Fruit fly (Drosophila melanogaster): ENCODE measurements around the gene kek6.

kek6 gene

DNA sequence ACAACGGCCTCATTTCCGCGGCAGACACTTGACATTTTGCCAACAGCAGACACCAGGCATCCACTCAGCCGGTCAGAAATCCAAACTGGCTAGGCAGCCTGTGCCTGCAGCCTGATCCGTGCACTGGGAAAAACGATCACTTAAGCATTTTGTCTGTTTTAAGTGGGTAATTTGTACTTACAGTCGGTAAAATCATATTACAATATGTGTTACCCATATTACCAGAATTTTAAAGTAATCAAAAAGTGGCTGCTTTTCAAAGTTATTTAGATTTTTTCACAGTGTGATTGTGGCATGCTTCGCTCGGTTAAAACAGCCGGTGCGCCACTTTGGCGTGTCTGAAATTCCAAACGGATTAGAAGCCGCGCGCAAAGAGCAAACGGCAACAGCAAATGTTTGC lies 58.8 kb downstream of the kek6 start:
- TF ChIP-seq CG32264 (GFP tag; optimal IDR thresholded peaks at IDR 0.05) (peak; percentile 17), Dfd (GFP tag; optimal IDR thresholded peaks at IDR 0.05) (no peak), br (GFP tag; optimal IDR thresholded peaks at IDR 0.05) (peak; percentile 76), Rel (GFP tag; optimal IDR thresholded peaks at IDR 0.05) (no peak), Rel (tag; optimal IDR thresholded peaks at IDR 0.05) (no peak), psq (GFP tag; optimal IDR thresholded peaks at IDR 0.05) (peak; percentile 68), GATAd (GFP tag; optimal IDR thresholded peaks at IDR 0.05) (no peak), CrebA (GFP tag; optimal IDR thresholded peaks at IDR 0.05; ENCODE audit: borderline replicate concordance) (no peak), tai (GFP tag; optimal IDR thresholded peaks at IDR 0.05) (no peak), N (GFP tag; optimal IDR thresholded peaks at IDR 0.05) (no peak), sv (GFP tag; optimal IDR thresholded peaks at IDR 0.05) (no peak), Hnf4 (GFP tag; optimal IDR thresholded peaks at IDR 0.05) (peak; percentile 80), Myc (optimal IDR thresholded peaks at IDR 0.05) (no peak), usp (GFP tag; optimal IDR thresholded peaks at IDR 0.05) (no peak), Hr83 (GFP tag; optimal IDR thresholded peaks at IDR 0.05; ENCODE audit: poor library complexity, severe bottlenecking) (no peak), Dif (GFP tag; optimal IDR thresholded peaks at IDR 0.05; ENCODE audit: partially characterized antibody) (no peak), foxo (GFP tag; optimal IDR thresholded peaks at IDR 0.05) (peak; percentile 18 to 83), rgr (GFP tag; optimal IDR thresholded peaks at IDR 0.05) (peak; percentile 84), ey (GFP tag; optimal IDR thresholded peaks at IDR 0.05) (peak; percentile 84), CG9705 (GFP tag; optimal IDR thresholded peaks at IDR 0.05) (no peak), brk (GFP tag; optimal IDR thresholded peaks at IDR 0.05) (no peak), Sp1 (GFP tag; optimal IDR thresholded peaks at IDR 0.05) (peak; percentile 71), OdsH (GFP tag; optimal IDR thresholded peaks at IDR 0.05) (peak; percentile 80), Jra (GFP tag; optimal IDR thresholded peaks at IDR 0.05) (peak; percentile 37), dsf (GFP tag; optimal IDR thresholded peaks at IDR 0.05; ENCODE audit: borderline replicate concordance) (no peak), jim (GFP tag; optimal IDR thresholded peaks at IDR 0.05) (no peak), sage (GFP tag; optimal IDR thresholded peaks at IDR 0.05) (peak; percentile 25), Hr78 (GFP tag; optimal IDR thresholded peaks at IDR 0.05) (no peak), dmrt93B (GFP tag; optimal IDR thresholded peaks at IDR 0.05) (peak; percentile 51), h (GFP tag; optimal IDR thresholded peaks at IDR 0.05) (peak; percentile 81), Mio (GFP tag; optimal IDR thresholded peaks at IDR 0.05) (no peak), lola (GFP tag; optimal IDR thresholded peaks at IDR 0.05) (no peak), pan (optimal IDR thresholded peaks at IDR 0.05) (no peak), fru (GFP tag; optimal IDR thresholded peaks at IDR 0.05) (peak; percentile 85), HLH106 (tag; optimal IDR thresholded peaks at IDR 0.05) (peak; percentile 74), woc (GFP tag; optimal IDR thresholded peaks at IDR 0.05) (peak; percentile 64), dl (GFP tag; optimal IDR thresholded peaks at IDR 0.05; ENCODE audit: insufficient read depth in 1 of 2, partially characterized antibody in 2 of 2) (no peak)

DNA sequence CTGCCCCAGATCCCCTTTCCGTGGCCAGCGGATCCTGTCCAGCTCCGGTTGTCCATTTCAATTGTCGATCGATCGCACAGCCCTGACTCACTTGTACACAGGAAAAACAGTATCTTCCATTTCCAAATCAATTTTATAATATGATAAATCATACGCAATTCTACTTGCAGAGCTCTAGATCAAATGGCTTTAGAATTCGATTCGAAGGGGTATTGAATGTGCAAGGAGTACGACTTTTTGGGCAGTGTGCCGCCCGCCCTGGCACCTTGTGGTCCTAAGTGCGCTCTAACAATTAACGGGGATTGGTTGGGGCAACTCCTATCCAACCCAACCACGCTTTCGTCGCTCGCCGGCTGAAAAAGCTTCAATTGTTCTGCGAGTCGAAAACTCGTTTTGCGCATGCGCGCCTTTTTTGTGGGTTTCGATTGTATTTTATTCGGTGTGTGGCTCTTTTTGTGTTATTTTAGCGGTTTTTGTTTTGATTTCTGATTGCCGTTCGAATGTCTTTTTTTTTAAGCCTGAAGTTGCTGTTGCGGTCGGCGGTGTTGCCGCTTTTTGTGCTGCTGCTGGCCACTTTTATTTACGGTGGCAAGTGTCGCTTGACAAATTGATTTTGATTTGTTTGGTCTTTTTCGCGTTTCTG lies 60.3 kb downstream of the kek6 start:
- peak; percentile 60 for TF ChIP-seq sage (GFP tag; optimal IDR thresholded peaks at IDR 0.05)
- TF ChIP-seq Rel (GFP tag; optimal IDR thresholded peaks at IDR 0.05): peak; percentile 44
- no peak for TF ChIP-seq Rel (tag; optimal IDR thresholded peaks at IDR 0.05)
- TF ChIP-seq Hr83 (GFP tag; optimal IDR thresholded peaks at IDR 0.05; ENCODE audit: poor library complexity, severe bottlenecking): no peak
- TF ChIP-seq psq (GFP tag; optimal IDR thresholded peaks at IDR 0.05): peak; percentile 78
- no peak for TF ChIP-seq pan (optimal IDR thresholded peaks at IDR 0.05)
- TF ChIP-seq jim (GFP tag; optimal IDR thresholded peaks at IDR 0.05): no peak
- TF ChIP-seq OdsH (GFP tag; optimal IDR thresholded peaks at IDR 0.05): peak; percentile 61
- peak in 1 of 2 experiments; percentile 48 for TF ChIP-seq foxo (GFP tag; optimal IDR thresholded peaks at IDR 0.05)
- TF ChIP-seq Hnf4 (GFP tag; optimal IDR thresholded peaks at IDR 0.05): peak; percentile 15
- no peak for TF ChIP-seq Abd-B (GFP tag; optimal IDR thresholded peaks at IDR 0.05)
- no peak for TF ChIP-seq GATAd (GFP tag; optimal IDR thresholded peaks at IDR 0.05)
- peak; percentile 38 for TF ChIP-seq HLH106 (tag; optimal IDR thresholded peaks at IDR 0.05)
- no peak for TF ChIP-seq CrebA (GFP tag; optimal IDR thresholded peaks at IDR 0.05; ENCODE audit: borderline replicate concordance)
- TF ChIP-seq Dif (GFP tag; optimal IDR thresholded peaks at IDR 0.05; ENCODE audit: partially characterized antibody): peak; percentile 12
- TF ChIP-seq Vsx2 (GFP tag; optimal IDR thresholded peaks at IDR 0.05; ENCODE audit: partially characterized antibody): no peak
- TF ChIP-seq usp (GFP tag; optimal IDR thresholded peaks at IDR 0.05): no peak
- no peak for TF ChIP-seq lola (GFP tag; optimal IDR thresholded peaks at IDR 0.05)
- no peak for TF ChIP-seq CG9705 (GFP tag; optimal IDR thresholded peaks at IDR 0.05)
- TF ChIP-seq Sp1 (GFP tag; optimal IDR thresholded peaks at IDR 0.05): peak; percentile 49
- TF ChIP-seq woc (GFP tag; optimal IDR thresholded peaks at IDR 0.05): peak; percentile 49
- TF ChIP-seq dsf (GFP tag; optimal IDR thresholded peaks at IDR 0.05; ENCODE audit: borderline replicate concordance): no peak
- TF ChIP-seq br (GFP tag; optimal IDR thresholded peaks at IDR 0.05): peak; percentile 52
- no peak for TF ChIP-seq sv (GFP tag; optimal IDR thresholded peaks at IDR 0.05)
- TF ChIP-seq N (GFP tag; optimal IDR thresholded peaks at IDR 0.05): no peak
- TF ChIP-seq fru (GFP tag; optimal IDR thresholded peaks at IDR 0.05): peak; percentile 32
- peak; percentile 33 for TF ChIP-seq CG32264 (GFP tag; optimal IDR thresholded peaks at IDR 0.05)
- TF ChIP-seq Myc (optimal IDR thresholded peaks at IDR 0.05): no peak
- peak; percentile 77 for TF ChIP-seq h (GFP tag; optimal IDR thresholded peaks at IDR 0.05)
- peak; percentile 65 for TF ChIP-seq rgr (GFP tag; optimal IDR thresholded peaks at IDR 0.05)
- TF ChIP-seq Hr78 (GFP tag; optimal IDR thresholded peaks at IDR 0.05): no peak
- no peak for TF ChIP-seq dl (GFP tag; optimal IDR thresholded peaks at IDR 0.05; ENCODE audit: insufficient read depth in 1 of 2, partially characterized antibody in 2 of 2)
- no peak for TF ChIP-seq Jra (GFP tag; optimal IDR thresholded peaks at IDR 0.05)
- no peak for TF ChIP-seq Dfd (GFP tag; optimal IDR thresholded peaks at IDR 0.05)
- TF ChIP-seq brk (GFP tag; optimal IDR thresholded peaks at IDR 0.05): peak; percentile 6
- peak; percentile 75 for TF ChIP-seq ey (GFP tag; optimal IDR thresholded peaks at IDR 0.05)
- no peak for TF ChIP-seq Mio (GFP tag; optimal IDR thresholded peaks at IDR 0.05)
- TF ChIP-seq dmrt93B (GFP tag; optimal IDR thresholded peaks at IDR 0.05): peak; percentile 32
- no peak for TF ChIP-seq tai (GFP tag; optimal IDR thresholded peaks at IDR 0.05)
